Fruit fly (Drosophila melanogaster): Measurements from ENCODE around the gene Taf13.

Taf13 gene

dm6 chr2L:20082965-20083855 is 10.4 kb downstream of the Taf13 start (continued):
- TF ChIP-seq croc (GFP tag; conservative IDR thresholded peaks at IDR 0.05) (no peak), tgo (GFP tag; IDR thresholded peaks at IDR 0.05) (no peak), CG8388 (GFP tag; optimal IDR thresholded peaks at IDR 0.05) (no peak), Dll (GFP tag; IDR thresholded peaks at IDR 0.05; ENCODE audit: partially characterized antibody) (no peak), ash1 (GFP tag; optimal IDR thresholded peaks at IDR 0.05) (no peak), CG4617 (GFP tag; optimal IDR thresholded peaks at IDR 0.05; ENCODE audit: borderline replicate concordance) (no peak), Optix (GFP tag; IDR thresholded peaks at IDR 0.05) (no peak), CG18619 (GFP tag; optimal IDR thresholded peaks at IDR 0.05) (no peak), Sry-β (GFP tag; optimal IDR thresholded peaks at IDR 0.05) (no peak), Sox102F (GFP tag; optimal IDR thresholded peaks at IDR 0.05) (peak; percentile 47), salm (tag; optimal IDR thresholded peaks at IDR 0.05) (no peak), btn (GFP tag; optimal IDR thresholded peaks at IDR 0.05) (no peak), hbn (GFP tag; IDR thresholded peaks at IDR 0.05; ENCODE audit: partially characterized antibody) (no peak), dmrt11E (tag; optimal IDR thresholded peaks at IDR 0.05) (no peak), Usf (GFP tag; optimal IDR thresholded peaks at IDR 0.05) (no peak), sd (tag; optimal IDR thresholded peaks at IDR 0.05) (no peak), CG17912 (GFP tag; optimal IDR thresholded peaks at IDR 0.05) (peak; percentile 2), Lpt (GFP tag; optimal IDR thresholded peaks at IDR 0.05) (no peak), her (GFP tag; optimal IDR thresholded peaks at IDR 0.05) (no peak), CG18476 (GFP tag; optimal IDR thresholded peaks at IDR 0.05) (no peak), zfh1 (GFP tag; IDR thresholded peaks at IDR 0.05) (no peak), CG11398 (GFP tag; optimal IDR thresholded peaks at IDR 0.05) (peak; percentile 14), so (GFP tag; IDR thresholded peaks at IDR 0.05) (no peak), kay (GFP tag; optimal IDR thresholded peaks at IDR 0.05) (no peak), mirr (GFP tag; optimal IDR thresholded peaks at IDR 0.05) (peak; percentile 48), CG3407 (GFP tag; optimal IDR thresholded peaks at IDR 0.05) (no peak), CG2712 (tag; optimal IDR thresholded peaks at IDR 0.05) (no peak), CG14667 (GFP tag; IDR thresholded peaks at IDR 0.05) (no peak), amos (GFP tag; IDR thresholded peaks at IDR 0.05; ENCODE audit: partially characterized antibody) (no peak), gfzf (GFP tag; optimal IDR thresholded peaks at IDR 0.05) (no peak), CG17359 (tag; optimal IDR thresholded peaks at IDR 0.05) (peak; percentile 27), eve (GFP tag; optimal IDR thresholded peaks at IDR 0.05) (peak in 1 of 2 experiments; percentile 78), Gsc (GFP tag; IDR thresholded peaks at IDR 0.05) (no peak), gem (tag; optimal IDR thresholded peaks at IDR 0.05) (peak; percentile 45), CG15696 (tag; optimal IDR thresholded peaks at IDR 0.05) (no peak), CG7357 (GFP tag; IDR thresholded peaks at IDR 0.05) (no peak), CG7745 (tag; optimal IDR thresholded peaks at IDR 0.05) (no peak), Lim3 (GFP tag; IDR thresholded peaks at IDR 0.05) (no peak), CG12219 (GFP tag; optimal IDR thresholded peaks at IDR 0.05) (no peak), CG12391 (tag; optimal IDR thresholded peaks at IDR 0.05) (peak; percentile 9), lbe (GFP tag; optimal IDR thresholded peaks at IDR 0.05) (peak; percentile 47), Hr78 (GFP tag; optimal IDR thresholded peaks at IDR 0.05) (peak in 1 of 2 experiments; percentile 90), Rfx (GFP tag; IDR thresholded peaks at IDR 0.05) (0 out of 2 replicates have a peak, but pooled peaks have one; percentile 33), Mrtf (GFP tag; IDR thresholded peaks at IDR 0.05) (0 out of 3 replicates have a peak, but pooled peaks have one; percentile 29), scrt (GFP tag; optimal IDR thresholded peaks at IDR 0.05) (no peak), seq (GFP tag; IDR thresholded peaks at IDR 0.05) (0 out of 2 replicates have a peak, but pooled peaks have one; percentile 28), peb (GFP tag; IDR thresholded peaks at IDR 0.05) (no peak), CG4707 (GFP tag; optimal IDR thresholded peaks at IDR 0.05) (no peak)
